Worm (Caenorhabditis elegans): ENCODE results near the gene T09B9.3.

Gene T09B9.3

ce11 chrX:9735479-9735878 is 25.7 kb downstream of the T09B9.3 start:
- TF ChIP-seq nhr-25 (tag; optimal IDR thresholded peaks at IDR 0.05) = no peak
- TF ChIP-seq R02D3.7 (tag; optimal IDR thresholded peaks at IDR 0.05) = no peak
- no peak for TF ChIP-seq lin-15B (tag; optimal IDR thresholded peaks at IDR 0.05)
- no peak for TF ChIP-seq nhr-23 (tag; optimal IDR thresholded peaks at IDR 0.05)
- TF ChIP-seq fos-1 (tag; optimal IDR thresholded peaks at IDR 0.05) = no peak
- TF ChIP-seq skn-1 (tag; optimal IDR thresholded peaks at IDR 0.05) = no peak
- no peak for TF ChIP-seq elt-2 (tag; optimal IDR thresholded peaks at IDR 0.05)

DNA sequence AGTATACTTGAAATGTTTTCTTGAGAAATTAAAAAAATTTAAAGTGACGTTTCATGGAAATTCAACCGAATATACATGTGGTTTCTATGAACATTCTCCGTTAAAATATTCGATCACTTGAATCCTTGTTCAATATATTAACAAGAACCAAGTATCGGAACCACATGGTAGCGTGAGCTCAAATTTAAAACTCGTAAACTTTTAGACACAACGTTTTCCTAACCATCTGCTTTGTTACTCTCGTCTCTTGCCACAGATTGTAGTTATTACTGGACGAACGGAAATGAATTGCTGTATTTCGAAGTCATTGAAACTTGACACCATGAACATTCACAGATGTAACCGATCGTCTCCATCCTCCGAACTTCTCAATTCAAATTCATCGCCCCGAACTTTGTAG is 42.1 kb downstream of the T09B9.3 start:
- no peak for TF ChIP-seq nfya-1 (tag; optimal IDR thresholded peaks at IDR 0.05; ENCODE audit: insufficient read depth)
- no peak for TF ChIP-seq nhr-12 (tag; optimal IDR thresholded peaks at IDR 0.05)
- no peak for TF ChIP-seq fkh-10 (GFP tag; optimal IDR thresholded peaks at IDR 0.05)
- no peak for TF ChIP-seq fos-1 (tag; optimal IDR thresholded peaks at IDR 0.05)
- no peak for TF ChIP-seq lin-39 (tag; optimal IDR thresholded peaks at IDR 0.05)
- no peak for TF ChIP-seq skn-1 (tag; optimal IDR thresholded peaks at IDR 0.05)

- TF ChIP-seq R02D3.7 (tag; optimal IDR thresholded peaks at IDR 0.05) (no peak), nhr-237 (tag; optimal IDR thresholded peaks at IDR 0.05) (no peak), jun-1 (tag; optimal IDR thresholded peaks at IDR 0.05) (no peak), snpc-4 (tag; optimal IDR thresholded peaks at IDR 0.05) (no peak)
Measured at ce11 chrX:9717265-9717664, 43.9 kb downstream of the T09B9.3 start, which contains the start of gene him-4. Gene him-4, plus strand, starts transcription at chrX:9717565.

- no peak for TF ChIP-seq daf-12 (tag; optimal IDR thresholded peaks at IDR 0.05)
- TF ChIP-seq ZK546.5 (tag; optimal IDR thresholded peaks at IDR 0.05) = no peak
- no peak for TF ChIP-seq elt-2 (tag; optimal IDR thresholded peaks at IDR 0.05)
- no peak for TF ChIP-seq ceh-9 (tag; optimal IDR thresholded peaks at IDR 0.05)
- TF ChIP-seq fkh-2 (tag; optimal IDR thresholded peaks at IDR 0.05) = no peak
- TF ChIP-seq lin-15B (tag; optimal IDR thresholded peaks at IDR 0.05) = no peak
- no peak for TF ChIP-seq nhr-23 (tag; optimal IDR thresholded peaks at IDR 0.05)
- no peak for TF ChIP-seq snpc-4 (tag; optimal IDR thresholded peaks at IDR 0.05)
- TF ChIP-seq nhr-25 (tag; optimal IDR thresholded peaks at IDR 0.05) = no peak
- no peak for TF ChIP-seq pha-4 (tag; optimal IDR thresholded peaks at IDR 0.05)
- no peak for TF ChIP-seq elt-3 (tag; optimal IDR thresholded peaks at IDR 0.05)
- TF ChIP-seq ceh-28 (tag; optimal IDR thresholded peaks at IDR 0.05) = no peak
- no peak for TF ChIP-seq zag-1 (tag; optimal IDR thresholded peaks at IDR 0.05)
Measured at ce11 chrX:9713613-9714012, 47.6 kb downstream of the T09B9.3 start, which contains the start of gene F15G9.2. Gene F15G9.2, minus strand, starts transcription at chrX:9713713.

- TF ChIP-seq aly-2 (tag; optimal IDR thresholded peaks at IDR 0.05) = no peak
- no peak for TF ChIP-seq ceh-9 (tag; optimal IDR thresholded peaks at IDR 0.05)
- TF ChIP-seq nhr-23 (tag; optimal IDR thresholded peaks at IDR 0.05) = no peak
- TF ChIP-seq ceh-28 (tag; optimal IDR thresholded peaks at IDR 0.05) = no peak
- no peak for TF ChIP-seq hmg-11 (tag; optimal IDR thresholded peaks at IDR 0.05)
- TF ChIP-seq pha-4 (tag; optimal IDR thresholded peaks at IDR 0.05) = no peak
- no peak for TF ChIP-seq nhr-11 (tag; optimal IDR thresholded peaks at IDR 0.05)
Measured at ce11 chrX:9709462-9709861, 51.7 kb downstream of the T09B9.3 start, which contains the start of gene F15G9.6. Gene F15G9.6, plus strand, starts transcription at chrX:9709762.

Data from whole organism, L3 larva.